Fruit fly (Drosophila melanogaster): ENCODE data around the gene GstT3.

The GstT3 gene

dm6 chrX:20433345-20434332, 33.6 kb upstream of the GstT3 start, which contains the start of gene CG1695:
TSS of gene CG1695 (plus strand) at chrX:20433950.
- no peak for TF ChIP-seq Doc2 (GFP tag; IDR thresholded peaks at IDR 0.05)
- no peak for TF ChIP-seq CG2129 (GFP tag; IDR thresholded peaks at IDR 0.05; ENCODE audit: partially characterized antibody)
- TF ChIP-seq repo (GFP tag; optimal IDR thresholded peaks at IDR 0.05): no peak
- TF ChIP-seq CG14441 (GFP tag; IDR thresholded peaks at IDR 0.05): no peak
- TF ChIP-seq oc (tag; optimal IDR thresholded peaks at IDR 0.05): no peak
- TF ChIP-seq HLHmδ (GFP tag; optimal IDR thresholded peaks at IDR 0.05): no peak
- no peak for TF ChIP-seq gsb (GFP tag; IDR thresholded peaks at IDR 0.05)
- TF ChIP-seq grn (GFP tag; optimal IDR thresholded peaks at IDR 0.05): no peak
- TF ChIP-seq CG15479 (GFP tag; optimal IDR thresholded peaks at IDR 0.05): no peak
- TF ChIP-seq Oli (tag; optimal IDR thresholded peaks at IDR 0.05): peak; percentile 27
- TF ChIP-seq CG6854 (GFP tag; optimal IDR thresholded peaks at IDR 0.05): no peak
- TF ChIP-seq CG2889 (GFP tag; IDR thresholded peaks at IDR 0.05): no peak
- TF ChIP-seq btn (GFP tag; optimal IDR thresholded peaks at IDR 0.05): no peak
- no peak for TF ChIP-seq cwo (GFP tag; optimal IDR thresholded peaks at IDR 0.05)
- TF ChIP-seq CG17361 (GFP tag; IDR thresholded peaks at IDR 0.05): 0 out of 3 replicates have a peak, but pooled peaks have one; percentile 23
- TF ChIP-seq Gug (GFP tag; IDR thresholded peaks at IDR 0.05): no peak
- TF ChIP-seq HLH3B (GFP tag; IDR thresholded peaks at IDR 0.05): 0 out of 2 replicates have a peak, but pooled peaks have one; percentile 23
- no peak for TF ChIP-seq lov (optimal IDR thresholded peaks at IDR 0.05)
- no peak for TF ChIP-seq lov (GFP tag; IDR thresholded peaks at IDR 0.05)
- TF ChIP-seq prd (optimal IDR thresholded peaks at IDR 0.05): no peak
- 0 out of 3 replicates have a peak, but pooled peaks have one; percentile 4 for TF ChIP-seq prd (GFP tag; IDR thresholded peaks at IDR 0.05)
- no peak for TF ChIP-seq nerfin-2 (GFP tag; IDR thresholded peaks at IDR 0.05; ENCODE audit: partially characterized antibody)
- TF ChIP-seq seq (GFP tag; IDR thresholded peaks at IDR 0.05): no peak
- TF ChIP-seq CG13894 (tag; optimal IDR thresholded peaks at IDR 0.05): no peak
- TF ChIP-seq Blimp-1 (GFP tag; optimal IDR thresholded peaks at IDR 0.05): no peak
- peak; percentile 34 for TF ChIP-seq CG12659 (GFP tag; optimal IDR thresholded peaks at IDR 0.05)
- TF ChIP-seq CG7556 (GFP tag; optimal IDR thresholded peaks at IDR 0.05): peak; percentile 51
- TF ChIP-seq Pdp1 (GFP tag; optimal IDR thresholded peaks at IDR 0.05): peak; percentile 1 to 71
- no peak for TF ChIP-seq CG10267 (tag; optimal IDR thresholded peaks at IDR 0.05)
- no peak for TF ChIP-seq Dfd (GFP tag; optimal IDR thresholded peaks at IDR 0.05)
- peak; percentile 12; the same call in 1 of the 2 replicates for TF ChIP-seq Ptx1 (GFP tag; IDR thresholded peaks at IDR 0.05)
- TF ChIP-seq CG11695 (GFP tag; IDR thresholded peaks at IDR 0.05): no peak
- peak; percentile 18 for TF ChIP-seq CHES-1-like (GFP tag; optimal IDR thresholded peaks at IDR 0.05)
- TF ChIP-seq CG7271 (tag; optimal IDR thresholded peaks at IDR 0.05): no peak
- TF ChIP-seq Drgx (GFP tag; IDR thresholded peaks at IDR 0.05): no peak
- TF ChIP-seq lilli (GFP tag; optimal IDR thresholded peaks at IDR 0.05): peak; percentile 47
- no peak for TF ChIP-seq HLH4C (GFP tag; IDR thresholded peaks at IDR 0.05; ENCODE audit: partially characterized antibody)
- peak; percentile 36 for TF ChIP-seq CG13424 (tag; optimal IDR thresholded peaks at IDR 0.05)
- TF ChIP-seq CG6813 (GFP tag; optimal IDR thresholded peaks at IDR 0.05): no peak
- TF ChIP-seq sna (GFP tag; IDR thresholded peaks at IDR 0.05; ENCODE audit: partially characterized antibody): 0 out of 2 replicates have a peak, but pooled peaks have one; percentile 38
- no peak for TF ChIP-seq CG10147 (GFP tag; optimal IDR thresholded peaks at IDR 0.05)
- no peak for TF ChIP-seq Sin3A (optimal IDR thresholded peaks at IDR 0.05)
- no peak for TF ChIP-seq h (optimal IDR thresholded peaks at IDR 0.05)
- TF ChIP-seq bbx (GFP tag; IDR thresholded peaks at IDR 0.05; ENCODE audit: partially characterized antibody): no peak; the same call in 1 of the 2 replicates
- 0 out of 3 replicates have a peak, but pooled peaks have one; percentile 28 for TF ChIP-seq dysf (GFP tag; IDR thresholded peaks at IDR 0.05)
- TF ChIP-seq HLH54F (GFP tag; optimal IDR thresholded peaks at IDR 0.05): peak; percentile 1
- TF ChIP-seq gem (tag; optimal IDR thresholded peaks at IDR 0.05): peak; percentile 41
- peak; percentile 34 for TF ChIP-seq lab (GFP tag; optimal IDR thresholded peaks at IDR 0.05)

Data from whole organism, embryonic.